Worm (Caenorhabditis elegans) whole organism, late embryonic: ENCODE measurements around the gene C33B4.5.

Experiments
- C08G9.2 ChIP-seq: sonication (generic microtip); optimal IDR thresholded peaks from 2 replicates; lab custom pipeline; 2016; ENCODE audit warnings: mild to moderate bottlenecking, missing genetic modification characterization, moderate library complexity, missing compliant biosample characterization
- F13H6.1 ChIP-seq: sonication (generic microtip); optimal IDR thresholded peaks from 2 replicates; lab custom pipeline; 2016; ENCODE audit warnings: missing genetic modification characterization, missing compliant biosample characterization
- K09A11.1 ChIP-seq: sonication (generic microtip); optimal IDR thresholded peaks from 2 replicates; lab custom pipeline; 2017; ENCODE audit warnings: antibody characterized with exemption, mild to moderate bottlenecking, missing genetic modification characterization, missing compliant biosample characterization; ENCODE audit not compliant: insufficient read depth
- T23F11.4 ChIP-seq: fragments of 200-800 bp; sonication (Bioruptor generic); optimal IDR thresholded peaks from 2 replicates; lab custom pipeline; 2018; ENCODE audit warnings: mild to moderate bottlenecking, missing genetic modification characterization, missing compliant biosample characterization
- Y22D7AL.16 ChIP-seq: sonication (generic microtip); optimal IDR thresholded peaks from 2 replicates; lab custom pipeline; 2016; ENCODE audit warnings: missing genetic modification characterization, missing compliant biosample characterization
- ahr-1 ChIP-seq: sonication (generic microtip); optimal IDR thresholded peaks from 2 replicates; lab custom pipeline; 2016; ENCODE audit warnings: missing genetic modification characterization, missing compliant biosample characterization
- ceh-2 ChIP-seq: sonication (generic microtip); optimal IDR thresholded peaks from 2 replicates; lab custom pipeline; 2016; ENCODE audit warnings: missing genotype, missing genetic modification characterization, missing compliant biosample characterization
- ceh-22 ChIP-seq: sonication (generic microtip); optimal IDR thresholded peaks from 2 replicates; lab custom pipeline; 2017; ENCODE audit warnings: missing biosample characterization, missing genetic modification characterization
- ceh-31 ChIP-seq: sonication (generic microtip); optimal IDR thresholded peaks from 2 replicates; lab custom pipeline; 2016; ENCODE audit warnings: missing genetic modification characterization, missing compliant biosample characterization
- ceh-45 ChIP-seq: fragments of 200-800 bp; sonication (Bioruptor generic); IDR thresholded peaks from 2 replicates; pipeline ENCODE4 v1.3.6; 2022; ENCODE audit warnings: missing genetic modification reagents, missing genetic modification characterization, missing compliant biosample characterization
- ceh-48 ChIP-seq: sonication (generic microtip); optimal IDR thresholded peaks from 2 replicates; lab custom pipeline; 2016; ENCODE audit warnings: missing genetic modification characterization, inconsistent platforms, missing compliant biosample characterization
- ceh-9 ChIP-seq: sonication (generic microtip); optimal IDR thresholded peaks from 2 replicates; lab custom pipeline; 2016; ENCODE audit warnings: mild to moderate bottlenecking, missing genetic modification characterization, inconsistent platforms, missing compliant biosample characterization
- che-1 ChIP-seq: sonication (generic microtip); optimal IDR thresholded peaks from 2 replicates; lab custom pipeline; 2016; ENCODE audit warnings: mild to moderate bottlenecking, missing genetic modification characterization, missing compliant biosample characterization
- dmd-4 ChIP-seq: sonication (generic microtip); optimal IDR thresholded peaks from 2 replicates; lab custom pipeline; 2016; ENCODE audit warnings: borderline replicate concordance, missing genetic modification characterization, missing compliant biosample characterization
- dve-1 ChIP-seq: sonication (generic microtip); optimal IDR thresholded peaks from 2 replicates; lab custom pipeline; 2017; ENCODE audit warnings: antibody characterized with exemption, mild to moderate bottlenecking, missing genetic modification characterization, missing compliant biosample characterization
- elt-2 ChIP-seq: sonication (generic microtip); optimal IDR thresholded peaks from 2 replicates; lab custom pipeline; 2016; ENCODE audit warnings: missing genetic modification reagents, missing genetic modification characterization, missing compliant biosample characterization
- gmeb-2 ChIP-seq: sonication (generic microtip); optimal IDR thresholded peaks from 2 replicates; lab custom pipeline; 2016; ENCODE audit warnings: missing genetic modification characterization, inconsistent platforms, missing compliant biosample characterization
- hlh-13 ChIP-seq: fragments of 200-800 bp; sonication (Bioruptor generic); optimal IDR thresholded peaks from 2 replicates; lab custom pipeline; 2018; ENCODE audit warnings: mild to moderate bottlenecking, missing genetic modification characterization, missing compliant biosample characterization
- lin-11 ChIP-seq: fragments of 200-800 bp; sonication (Bioruptor generic); optimal IDR thresholded peaks from 2 replicates; lab custom pipeline; 2018; ENCODE audit warnings: mild to moderate bottlenecking, missing genetic modification characterization, missing compliant biosample characterization
- mec-3 ChIP-seq: sonication (generic microtip); optimal IDR thresholded peaks from 2 replicates; lab custom pipeline; 2016; ENCODE audit warnings: borderline replicate concordance, missing genetic modification characterization, missing compliant biosample characterization
- nhr-11 ChIP-seq: fragments of 150-350 bp; optimal IDR thresholded peaks from 2 replicates; lab custom pipeline; 2014; ENCODE audit warnings: missing biosample characterization, missing genetic modification characterization
- nhr-232 ChIP-seq: sonication (generic microtip); optimal IDR thresholded peaks from 2 replicates; lab custom pipeline; 2016; ENCODE audit warnings: missing genetic modification characterization, missing compliant biosample characterization
- odd-2 ChIP-seq: sonication (generic microtip); optimal IDR thresholded peaks from 2 replicates; lab custom pipeline; 2017; ENCODE audit warnings: antibody characterized with exemption, mild to moderate bottlenecking, missing genetic modification characterization, missing compliant biosample characterization
- pag-3 ChIP-seq: sonication (generic microtip); optimal IDR thresholded peaks from 2 replicates; lab custom pipeline; 2016; ENCODE audit warnings: missing compliant biosample characterization, missing genetic modification characterization, borderline replicate concordance
- pat-9 ChIP-seq: fragments of 200-800 bp; sonication (Bioruptor generic); optimal IDR thresholded peaks from 2 replicates; lab custom pipeline; 2018; ENCODE audit warnings: mild to moderate bottlenecking, missing genetic modification characterization, moderate library complexity, missing compliant biosample characterization
- pax-1 ChIP-seq: fragments of 150-350 bp; optimal IDR thresholded peaks from 2 replicates; lab custom pipeline; 2014; ENCODE audit warnings: missing biosample characterization, missing genetic modification characterization
- pha-2 ChIP-seq: sonication (generic microtip); optimal IDR thresholded peaks from 2 replicates; lab custom pipeline; 2017; ENCODE audit warnings: mild to moderate bottlenecking, missing genetic modification characterization, missing compliant biosample characterization
- pros-1 ChIP-seq: fragments of 150-350 bp; optimal IDR thresholded peaks from 2 replicates; lab custom pipeline; 2014; ENCODE audit warnings: missing biosample characterization, missing genetic modification reagents, missing genetic modification characterization
- ref-2 ChIP-seq: sonication (generic microtip); optimal IDR thresholded peaks from 2 replicates; lab custom pipeline; 2016; ENCODE audit warnings: missing genetic modification characterization, missing compliant biosample characterization
- rnt-1 ChIP-seq: sonication (generic microtip); optimal IDR thresholded peaks from 2 replicates; lab custom pipeline; 2016; ENCODE audit warnings: missing genetic modification characterization, missing compliant biosample characterization
- sox-2 ChIP-seq: fragments of 200-800 bp; sonication (Bioruptor generic); IDR thresholded peaks from 2 replicates; pipeline ENCODE4 v1.3.6; 2022; ENCODE audit warnings: missing genetic modification reagents, missing genetic modification characterization, missing compliant biosample characterization
- sox-4 ChIP-seq: sonication (generic microtip); optimal IDR thresholded peaks from 2 replicates; lab custom pipeline; 2017; ENCODE audit warnings: mild to moderate bottlenecking, missing genetic modification characterization, inconsistent platforms, missing compliant biosample characterization
- syd-9 ChIP-seq: sonication (generic microtip); optimal IDR thresholded peaks from 2 replicates; lab custom pipeline; 2016; ENCODE audit warnings: mild to moderate bottlenecking, missing genetic modification characterization, moderate library complexity, missing compliant biosample characterization
- tbx-7 ChIP-seq: sonication (generic microtip); optimal IDR thresholded peaks from 2 replicates; lab custom pipeline; 2016; ENCODE audit warnings: missing genotype, missing genetic modification characterization, missing compliant biosample characterization
- unc-3 ChIP-seq, 2 experiments: fragments of 200-800 bp in 1 of 2; sonication (Bioruptor generic) in 1 of 2; sonication (generic microtip) in 1 of 2; conservative IDR thresholded peaks in 1 of 2; optimal IDR thresholded peaks in 1 of 2; 2 replicates each; pipeline versions ENCODE4 v1.3.6 to Lab custom; 2016 to 2022; ENCODE audit warnings: missing compliant biosample characterization in 2 of 2, missing genetic modification characterization in 2 of 2, missing genetic modification reagents in 1 of 2
- unc-42 ChIP-seq: sonication (generic microtip); optimal IDR thresholded peaks from 2 replicates; lab custom pipeline; 2016; ENCODE audit warnings: missing genotype, missing genetic modification characterization, missing compliant biosample characterization
- unc-55 ChIP-seq: sonication (generic microtip); optimal IDR thresholded peaks from 2 replicates; lab custom pipeline; 2017; ENCODE audit warnings: missing biosample characterization, missing genetic modification reagents, missing genetic modification characterization
- zip-5 ChIP-seq: sonication (generic microtip); optimal IDR thresholded peaks from 2 replicates; lab custom pipeline; 2016; ENCODE audit warnings: missing genetic modification characterization, missing compliant biosample characterization

Gene C33B4.5

ce11 chrII:11347878-11348556 lies 35.1 kb upstream of the C33B4.5 start, which contains the start of the genes B0491.6 and pigm-1 (continued):
- TF ChIP-seq ahr-1 (tag; lab: Kevin White, UChicago) (no peak), ceh-22 (tag; lab: Kevin White, UChicago) (no peak), ceh-9 (tag; lab: Kevin White, UChicago) (no peak), syd-9 (tag; lab: Kevin White, UChicago) (no peak), ceh-2 (tag; lab: Kevin White, UChicago) (no peak)

ce11 chrII:11349892-11350291 lies 33.2 kb upstream of the C33B4.5 start, which contains the start of gene dph-5:
Gene dph-5, plus strand, starts transcription at chrII:11350192.
- TF ChIP-seq mec-3 (tag; lab: Kevin White, UChicago) (no peak), C08G9.2 (tag; lab: Kevin White, UChicago) (no peak), pax-1 (tag; lab: Kevin White, UChicago) (no peak), tbx-7 (tag; lab: Kevin White, UChicago) (no peak), odd-2 (tag; lab: Kevin White, UChicago) (no peak), pha-2 (tag; lab: Kevin White, UChicago) (no peak), che-1 (no peak), nhr-232 (tag; lab: Kevin White, UChicago) (no peak), rnt-1 (tag; lab: Kevin White, UChicago) (no peak), T23F11.4 (GFP tag; lab: Kevin White, UChicago) (no peak), unc-55 (no peak), F13H6.1 (tag; lab: Kevin White, UChicago) (no peak), dve-1 (no peak), lin-11 (tag; lab: Kevin White, UChicago) (no peak), ceh-48 (tag; lab: Kevin White, UChicago) (no peak), unc-3 (GFP tag; conservative IDR thresholded peaks at IDR 0.05; lab: Robert Waterston, UW) (no peak), unc-3 (tag; optimal IDR thresholded peaks at IDR 0.05; lab: Kevin White, UChicago) (no peak), ceh-45 (GFP tag; lab: Robert Waterston, UW) (no peak), ceh-31 (tag; lab: Kevin White, UChicago) (no peak)

ce11 chrII:11351599-11351998 lies 31.5 kb upstream of the C33B4.5 start, which contains the start of gene clh-2:
Gene clh-2, plus strand, starts transcription at chrII:11351899.
- TF ChIP-seq unc-42 (tag; lab: Kevin White, UChicago) (no peak), ref-2 (tag; lab: Kevin White, UChicago) (no peak), dmd-4 (tag; lab: Kevin White, UChicago) (no peak), elt-2 (no peak), ceh-9 (tag; lab: Kevin White, UChicago) (no peak), gmeb-2 (tag; lab: Kevin White, UChicago) (no peak), Y22D7AL.16 (no peak), pat-9 (tag; lab: Kevin White, UChicago) (no peak), K09A11.1 (tag; lab: Kevin White, UChicago) (no peak), sox-2 (no peak), sox-4 (tag; lab: Kevin White, UChicago) (no peak), nhr-11 (tag; lab: Kevin White, UChicago) (no peak), pros-1 (tag; lab: Kevin White, UChicago) (no peak), hlh-13 (GFP tag; lab: Kevin White, UChicago) (no peak), zip-5 (tag; lab: Kevin White, UChicago) (no peak), pag-3 (no peak), rnt-1 (tag; lab: Kevin White, UChicago) (no peak)
